Fruit fly (Drosophila melanogaster): ENCODE results near the gene CG5555.

Gene CG5555

dm6 chr3R:19156670-19157402, 23.5 kb downstream of the CG5555 start, which contains the start of gene nanos (continued):
- TF ChIP-seq sisA (GFP tag; IDR thresholded peaks at IDR 0.05) (peak; percentile 60), Oli (tag; optimal IDR thresholded peaks at IDR 0.05) (peak; percentile 13), ap (GFP tag; IDR thresholded peaks at IDR 0.05) (0 out of 2 replicates have a peak, but pooled peaks have one; percentile 7), stwl (tag; optimal IDR thresholded peaks at IDR 0.05) (peak; percentile 61), Lim3 (GFP tag; IDR thresholded peaks at IDR 0.05) (no peak), CG16779 (GFP tag; IDR thresholded peaks at IDR 0.05) (peak; percentile 71), zf30C (GFP tag; optimal IDR thresholded peaks at IDR 0.05) (no peak), mirr (GFP tag; optimal IDR thresholded peaks at IDR 0.05) (peak; percentile 63), sug (tag; optimal IDR thresholded peaks at IDR 0.05) (peak; percentile 97), HLH4C (GFP tag; IDR thresholded peaks at IDR 0.05; ENCODE audit: partially characterized antibody) (peak; percentile 95), lmd (GFP tag; IDR thresholded peaks at IDR 0.05) (peak; percentile 67), z (GFP tag; IDR thresholded peaks at IDR 0.05) (no peak), fu2 (GFP tag; optimal IDR thresholded peaks at IDR 0.05) (peak; percentile 70), trh (GFP tag; optimal IDR thresholded peaks at IDR 0.05) (no peak), slou (GFP tag; optimal IDR thresholded peaks at IDR 0.05) (no peak), CG34376 (GFP tag; optimal IDR thresholded peaks at IDR 0.05) (peak; percentile 50), CG14050 (GFP tag; IDR thresholded peaks at IDR 0.05) (no peak), en (GFP tag; optimal IDR thresholded peaks at IDR 0.05) (peak; percentile 21), CG18619 (GFP tag; optimal IDR thresholded peaks at IDR 0.05) (peak; percentile 47), CG7928 (GFP tag; optimal IDR thresholded peaks at IDR 0.05) (peak; percentile 45), CG30431 (GFP tag; optimal IDR thresholded peaks at IDR 0.05) (peak; percentile 8), grn (GFP tag; optimal IDR thresholded peaks at IDR 0.05) (no peak), ewg (GFP tag; optimal IDR thresholded peaks at IDR 0.05) (peak; percentile 56), CG11247 (GFP tag; IDR thresholded peaks at IDR 0.05) (peak; percentile 56), CG7786 (GFP tag; optimal IDR thresholded peaks at IDR 0.05) (peak; percentile 76), BtbVII (GFP tag; optimal IDR thresholded peaks at IDR 0.05) (no peak), Six4 (GFP tag; optimal IDR thresholded peaks at IDR 0.05) (peak; percentile 31), stc (GFP tag; IDR thresholded peaks at IDR 0.05) (0 out of 2 replicates have a peak, but pooled peaks have one; percentile 12), Pdp1 (GFP tag; optimal IDR thresholded peaks at IDR 0.05) (peak; percentile 57 to 99), kni (GFP tag; optimal IDR thresholded peaks at IDR 0.05) (no peak), CG13894 (tag; optimal IDR thresholded peaks at IDR 0.05) (peak; percentile 56), CG13296 (GFP tag; optimal IDR thresholded peaks at IDR 0.05) (peak; percentile 45), fd64A (GFP tag; optimal IDR thresholded peaks at IDR 0.05) (no peak), NC2β (GFP tag; optimal IDR thresholded peaks at IDR 0.05) (peak; percentile 56), CG6175 (GFP tag; IDR thresholded peaks at IDR 0.05) (peak; percentile 75; the same call in 2 of the 3 replicates), klu (GFP tag; IDR thresholded peaks at IDR 0.05) (peak; percentile 37), CG7987 (GFP tag; optimal IDR thresholded peaks at IDR 0.05) (peak; percentile 67), CG31365 (tag; optimal IDR thresholded peaks at IDR 0.05) (no peak), Hsf (GFP tag; optimal IDR thresholded peaks at IDR 0.05) (peak; percentile 54), BEAF-32 (GFP tag; optimal IDR thresholded peaks at IDR 0.05) (peak; percentile 100), TFAM (GFP tag; optimal IDR thresholded peaks at IDR 0.05) (no peak), CG6689 (GFP tag; IDR thresholded peaks at IDR 0.05) (0 out of 2 replicates have a peak, but pooled peaks have one; percentile 23), CG10366 (GFP tag; IDR thresholded peaks at IDR 0.05) (peak; percentile 58), CG17829 (tag; optimal IDR thresholded peaks at IDR 0.05) (peak; percentile 28), Doc2 (GFP tag; IDR thresholded peaks at IDR 0.05) (no peak), peb (GFP tag; IDR thresholded peaks at IDR 0.05) (no peak), danr (GFP tag; IDR thresholded peaks at IDR 0.05) (peak; percentile 16; the same call in 1 of the 2 replicates), CG12769 (tag; optimal IDR thresholded peaks at IDR 0.05) (peak; percentile 57), CG16815 (GFP tag; optimal IDR thresholded peaks at IDR 0.05) (peak; percentile 36), hb (GFP tag; IDR thresholded peaks at IDR 0.05; ENCODE audit: partially characterized antibody) (peak; percentile 98)
